Fruit fly (Drosophila melanogaster) whole organism, prepupa: ENCODE results near the gene APC4.

Experiments used
- CG10631 ChIP-seq: fragments of 200-800 bp; sonication (Bioruptor generic); optimal IDR thresholded peaks from 2 replicates; lab custom pipeline; 2016; ENCODE audit warnings: missing biosample characterization, missing genetic modification characterization
- CG10669 ChIP-seq: fragments of 200-800 bp; sonication (Bioruptor generic); optimal IDR thresholded peaks from 3 replicates; lab custom pipeline; 2018; ENCODE audit warnings: missing biosample characterization, mild to moderate bottlenecking, missing genetic modification characterization, moderate library complexity
- CG11294 ChIP-seq: fragments of 200-800 bp; sonication (Bioruptor generic); IDR thresholded peaks from 2 replicates; pipeline ENCODE4 v1.3.6; 2022; ENCODE audit warnings: missing biosample characterization, missing genetic modification characterization
- CG11762 ChIP-seq: fragments of 200-800 bp; sonication (Bioruptor generic); optimal IDR thresholded peaks from 3 replicates; lab custom pipeline; 2016; ENCODE audit warnings: missing biosample characterization, missing genetic modification characterization; ENCODE audit not compliant: insufficient read depth
- CG1621 ChIP-seq: fragments of 200-800 bp; sonication (Bioruptor generic); optimal IDR thresholded peaks from 3 replicates; lab custom pipeline; 2018; ENCODE audit warnings: missing biosample characterization, mild to moderate bottlenecking, missing genetic modification characterization
- CG3032 ChIP-seq: fragments of 200-800 bp; optimal IDR thresholded peaks from 2 replicates; lab custom pipeline; 2019; ENCODE audit warnings: missing biosample characterization, mild to moderate bottlenecking, missing genetic modification characterization, moderate library complexity
- CG31627 ChIP-seq: fragments of 200-800 bp; sonication (Bioruptor generic); optimal IDR thresholded peaks from 3 replicates; lab custom pipeline; 2016; ENCODE audit warnings: missing biosample characterization, missing genetic modification characterization
- CG32006 ChIP-seq: fragments of 200-800 bp; sonication (Bioruptor generic); optimal IDR thresholded peaks from 3 replicates; lab custom pipeline; 2017; ENCODE audit warnings: missing biosample characterization, mild to moderate bottlenecking, missing genetic modification characterization
- CG34406 ChIP-seq: fragments of 200-800 bp; sonication (Bioruptor generic); optimal IDR thresholded peaks from 3 replicates; lab custom pipeline; 2016; ENCODE audit warnings: missing biosample characterization, missing genetic modification characterization
- CG3919 ChIP-seq: fragments of 200-800 bp; sonication (Bioruptor generic); optimal IDR thresholded peaks from 3 replicates; lab custom pipeline; 2016; ENCODE audit warnings: missing biosample characterization, missing genetic modification characterization
- CG6163 ChIP-seq: fragments of 200-800 bp; sonication (Bioruptor generic); IDR thresholded peaks from 3 replicates; pipeline ENCODE4 v1.3.6; 2022; ENCODE audit warnings: missing biosample characterization, missing genetic modification characterization
- CG6276 ChIP-seq: fragments of 200-800 bp; sonication (Bioruptor generic); optimal IDR thresholded peaks from 2 replicates; lab custom pipeline; 2017; ENCODE audit warnings: missing biosample characterization, mild to moderate bottlenecking, missing genetic modification characterization
- CG6792 ChIP-seq: fragments of 200-800 bp; sonication (Bioruptor generic); optimal IDR thresholded peaks from 3 replicates; lab custom pipeline; 2016; ENCODE audit warnings: missing biosample characterization, missing genetic modification characterization
- CG6808 ChIP-seq: fragments of 200-800 bp; sonication (Bioruptor generic); optimal IDR thresholded peaks from 3 replicates; lab custom pipeline; 2017; ENCODE audit warnings: missing biosample characterization, missing genetic modification characterization, mild to moderate bottlenecking, moderate library complexity, missing genetic modification reagents
- CG6854 ChIP-seq: fragments of 200-800 bp; sonication (Bioruptor generic); optimal IDR thresholded peaks from 2 replicates; lab custom pipeline; 2017; ENCODE audit warnings: missing biosample characterization, mild to moderate bottlenecking, missing genetic modification characterization
- CG7368 ChIP-seq: fragments of 200-800 bp; sonication (Bioruptor generic); optimal IDR thresholded peaks from 3 replicates; lab custom pipeline; 2016; ENCODE audit warnings: missing biosample characterization, missing genetic modification characterization
- CG8319 ChIP-seq: fragments of 200-800 bp; sonication (Bioruptor generic); optimal IDR thresholded peaks from 3 replicates; lab custom pipeline; 2016; ENCODE audit warnings: missing biosample characterization, missing genetic modification characterization
- CG8632 ChIP-seq: fragments of 200-800 bp; sonication (Bioruptor generic); optimal IDR thresholded peaks from 3 replicates; lab custom pipeline; 2016; ENCODE audit warnings: missing biosample characterization, missing genetic modification characterization
- CG9139 ChIP-seq: fragments of 200-800 bp; sonication (Bioruptor generic); optimal IDR thresholded peaks from 3 replicates; lab custom pipeline; 2017; ENCODE audit warnings: missing biosample characterization, mild to moderate bottlenecking, missing genetic modification characterization
- Eip75B ChIP-seq: fragments of 200-800 bp; sonication (Bioruptor generic); optimal IDR thresholded peaks from 3 replicates; lab custom pipeline; 2016; ENCODE audit warnings: missing biosample characterization, missing genetic modification characterization
- Eip78C ChIP-seq: fragments of 200-800 bp; sonication (Bioruptor generic); peaks from one replicate; lab custom pipeline; 2016; ENCODE audit warnings: missing biosample characterization, missing genetic modification characterization
- Ets21C ChIP-seq: fragments of 200-800 bp; sonication (Bioruptor generic); optimal IDR thresholded peaks from 3 replicates; lab custom pipeline; 2016; ENCODE audit warnings: missing biosample characterization, missing genetic modification characterization
- Ets96B ChIP-seq: fragments of 200-800 bp; optimal IDR thresholded peaks from 2 replicates; lab custom pipeline; 2019; ENCODE audit warnings: missing biosample characterization, mild to moderate bottlenecking, missing genetic modification characterization, moderate library complexity
- Gug ChIP-seq: fragments of 200-800 bp; sonication (Bioruptor generic); IDR thresholded peaks from 2 replicates; pipeline ENCODE4 v1.3.6; 2022; ENCODE audit warnings: missing biosample characterization, missing genetic modification characterization
- Hr38 ChIP-seq: sonication (Bioruptor generic); optimal IDR thresholded peaks from 2 replicates; lab custom pipeline; 2016; ENCODE audit warnings: missing biosample characterization, missing genetic modification characterization
- Hr39 ChIP-seq: fragments of 200-800 bp; sonication (Bioruptor generic); optimal IDR thresholded peaks from 2 replicates; lab custom pipeline; 2016; ENCODE audit warnings: missing biosample characterization, missing genetic modification characterization
- Hr4 ChIP-seq: fragments of 200-800 bp; sonication (Bioruptor generic); optimal IDR thresholded peaks from 3 replicates; lab custom pipeline; 2016; ENCODE audit warnings: missing biosample characterization, missing genetic modification characterization
- Lpt ChIP-seq: fragments of 200-800 bp; sonication (Bioruptor generic); optimal IDR thresholded peaks from 3 replicates; lab custom pipeline; 2016; ENCODE audit warnings: missing biosample characterization, missing genetic modification characterization
- Met ChIP-seq: fragments of 200-800 bp; sonication (Bioruptor generic); optimal IDR thresholded peaks from 3 replicates; lab custom pipeline; 2016; ENCODE audit warnings: missing biosample characterization, missing genetic modification characterization
- OdsH ChIP-seq: fragments of 200-800 bp; sonication (Bioruptor generic); optimal IDR thresholded peaks from 3 replicates; lab custom pipeline; 2016; ENCODE audit warnings: missing biosample characterization, missing genetic modification characterization
- Smox ChIP-seq: fragments of 200-800 bp; sonication (Bioruptor generic); optimal IDR thresholded peaks from 3 replicates; lab custom pipeline; 2016; ENCODE audit warnings: missing biosample characterization, missing genetic modification characterization
- Sox102F ChIP-seq: fragments of 200-800 bp; sonication (Bioruptor generic); optimal IDR thresholded peaks from 2 replicates; lab custom pipeline; 2016; ENCODE audit warnings: missing biosample characterization, mild to moderate bottlenecking, missing genetic modification characterization
- Sox14 ChIP-seq: fragments of 200-800 bp; sonication (Bioruptor generic); optimal IDR thresholded peaks from 3 replicates; lab custom pipeline; 2016; ENCODE audit warnings: missing biosample characterization, missing genetic modification characterization
- achi ChIP-seq: fragments of 200-800 bp; sonication (Bioruptor generic); optimal IDR thresholded peaks from 3 replicates; lab custom pipeline; 2016; ENCODE audit warnings: missing biosample characterization, missing genetic modification characterization
- acj6 ChIP-seq: fragments of 200-800 bp; sonication (Bioruptor generic); optimal IDR thresholded peaks from 3 replicates; lab custom pipeline; 2016; ENCODE audit warnings: missing biosample characterization, missing genetic modification characterization
- cyc ChIP-seq: fragments of 200-800 bp; sonication (Bioruptor generic); optimal IDR thresholded peaks from 3 replicates; lab custom pipeline; 2016; ENCODE audit warnings: missing biosample characterization, missing genetic modification characterization
- dac ChIP-seq: fragments of 200-800 bp; sonication (Bioruptor generic); optimal IDR thresholded peaks from 2 replicates; lab custom pipeline; 2017; ENCODE audit warnings: missing biosample characterization, mild to moderate bottlenecking, missing genetic modification characterization
- dsx ChIP-seq: fragments of 200-800 bp; optimal IDR thresholded peaks from 3 replicates; lab custom pipeline; 2019; ENCODE audit warnings: missing biosample characterization, mild to moderate bottlenecking, missing genetic modification characterization, moderate library complexity; ENCODE audit not compliant: poor library complexity, severe bottlenecking
- eg ChIP-seq: fragments of 200-800 bp; sonication (Bioruptor generic); IDR thresholded peaks from 3 replicates; pipeline ENCODE4 v1.3.6; 2022; ENCODE audit warnings: missing biosample characterization, missing genetic modification characterization
- esn ChIP-seq: fragments of 200-800 bp; sonication (Bioruptor generic); optimal IDR thresholded peaks from 2 replicates; lab custom pipeline; 2016; ENCODE audit warnings: missing biosample characterization, mild to moderate bottlenecking, missing genetic modification characterization, moderate library complexity
- fd85E ChIP-seq: fragments of 200-800 bp; sonication (Bioruptor generic); optimal IDR thresholded peaks from 3 replicates; lab custom pipeline; 2016; ENCODE audit warnings: missing biosample characterization, missing genetic modification characterization
- fkh ChIP-seq: fragments of 200-800 bp; sonication (Bioruptor generic); optimal IDR thresholded peaks from 3 replicates; lab custom pipeline; 2017; ENCODE audit warnings: missing biosample characterization, mild to moderate bottlenecking, missing genetic modification characterization, moderate library complexity
- lz ChIP-seq: fragments of 200-800 bp; sonication (Bioruptor generic); optimal IDR thresholded peaks from 3 replicates; lab custom pipeline; 2016; ENCODE audit warnings: missing biosample characterization, missing genetic modification characterization
- pdm3 ChIP-seq: fragments of 200-800 bp; sonication (Bioruptor generic); optimal IDR thresholded peaks from 3 replicates; lab custom pipeline; 2016; ENCODE audit warnings: missing biosample characterization, missing genetic modification characterization
- salr ChIP-seq, 2 experiments: fragments of 200-800 bp; sonication (Bioruptor generic); optimal IDR thresholded peaks; 3 replicates each; lab custom pipeline; 2016 to 2018; ENCODE audit warnings: missing biosample characterization in 2 of 2, missing genetic modification characterization in 2 of 2, mild to moderate bottlenecking in 1 of 2
- spab ChIP-seq: fragments of 200-800 bp; sonication (Bioruptor generic); optimal IDR thresholded peaks from 2 replicates; lab custom pipeline; 2017; ENCODE audit warnings: missing biosample characterization, mild to moderate bottlenecking, missing genetic modification characterization, missing genetic modification reagents
- ss ChIP-seq, 2 experiments: fragments of 200-800 bp; sonication (Bioruptor generic); optimal IDR thresholded peaks; 2 replicates in 1 of 2; 3 replicates in 1 of 2; lab custom pipeline; 2017 to 2018; ENCODE audit warnings: mild to moderate bottlenecking in 2 of 2, missing biosample characterization in 2 of 2, missing genetic modification characterization in 2 of 2, moderate library complexity in 1 of 2
- svp ChIP-seq: fragments of 200-800 bp; sonication (Bioruptor generic); peaks from one replicate; lab custom pipeline; 2016; ENCODE audit warnings: missing biosample characterization, missing genetic modification characterization
- topi ChIP-seq: fragments of 200-800 bp; sonication (Bioruptor generic); optimal IDR thresholded peaks from 3 replicates; lab custom pipeline; 2016; ENCODE audit warnings: missing biosample characterization, missing genetic modification characterization

The APC4 gene

dm6 chrX:9060078-9060477 is 22.7 kb upstream of the APC4 start (continued):
- peak; percentile 78 for TF ChIP-seq Hr39 (GFP tag; lab: Kevin White, UChicago)
- peak; percentile 70 for TF ChIP-seq CG11294
- TF ChIP-seq CG6163 (GFP tag; lab: Robert Waterston, UW) = peak; percentile 93
- TF ChIP-seq fkh (GFP tag; lab: Kevin White, UChicago) = no peak
- TF ChIP-seq esn (GFP tag; lab: Kevin White, UChicago) = peak; percentile 83
- peak; percentile 81 for TF ChIP-seq cyc (GFP tag; lab: Kevin White, UChicago)
- TF ChIP-seq CG6854 (GFP tag; lab: Kevin White, UChicago) = peak; percentile 71
- peak; percentile 85 for TF ChIP-seq CG34406 (GFP tag; lab: Kevin White, UChicago)
- peak; percentile 83 for TF ChIP-seq CG10631
- TF ChIP-seq spab = peak; percentile 73
- TF ChIP-seq achi (GFP tag; lab: Kevin White, UChicago) = peak; percentile 87
- peak; percentile 71 for TF ChIP-seq CG8319
- peak; percentile 82 for TF ChIP-seq CG8632 (GFP tag; lab: Kevin White, UChicago)
- peak; percentile 90 for TF ChIP-seq CG32006 (GFP tag; lab: Kevin White, UChicago)
- TF ChIP-seq Smox = peak; percentile 78
- peak; percentile 82 for TF ChIP-seq Gug
- peak; percentile 84 for TF ChIP-seq CG10669 (GFP tag; lab: Kevin White, UChicago)
- TF ChIP-seq Sox14 = peak; percentile 93
- TF ChIP-seq OdsH (GFP tag; lab: Kevin White, UChicago) = peak; percentile 85
- peak; percentile 65 to 70 for TF ChIP-seq salr (GFP tag; optimal IDR thresholded peaks at IDR 0.05; lab: Kevin White, UChicago)
- TF ChIP-seq CG1621 = peak; percentile 76
- peak; percentile 73 for TF ChIP-seq CG7368 (GFP tag; lab: Kevin White, UChicago)
- TF ChIP-seq eg (GFP tag; lab: Robert Waterston, UW) = peak; percentile 92
- TF ChIP-seq lz = peak; percentile 83
- peak; percentile 79 for TF ChIP-seq Met (GFP tag; lab: Kevin White, UChicago)

- TF ChIP-seq Lpt (peak; percentile 11), pdm3 (GFP tag; lab: Kevin White, UChicago) (peak; percentile 42), esn (GFP tag; lab: Kevin White, UChicago) (peak; percentile 35), lz (no peak), CG1621 (no peak), CG32006 (GFP tag; lab: Kevin White, UChicago) (peak; percentile 66), Hr4 (GFP tag; lab: Kevin White, UChicago) (peak; percentile 71), CG6163 (GFP tag; lab: Robert Waterston, UW) (0 out of 3 replicates have a peak, but pooled peaks have one; percentile 19), CG11762 (GFP tag; lab: Kevin White, UChicago) (peak; percentile 37), cyc (GFP tag; lab: Kevin White, UChicago) (no peak), achi (GFP tag; lab: Kevin White, UChicago) (peak; percentile 31), svp (peak; percentile 62), Eip75B (GFP tag; lab: Kevin White, UChicago) (peak; percentile 39), Ets96B (tag; lab: Kevin White, UChicago) (peak; percentile 13), Eip78C (GFP tag; lab: Kevin White, UChicago) (peak; percentile 85), CG9139 (GFP tag; lab: Kevin White, UChicago) (no peak), CG3919 (GFP tag; lab: Kevin White, UChicago) (peak; percentile 56), dac (peak; percentile 29), fkh (GFP tag; lab: Kevin White, UChicago) (no peak), CG6808 (peak; percentile 46), CG8319 (peak; percentile 26), CG31627 (peak; percentile 14), Met (GFP tag; lab: Kevin White, UChicago) (peak; percentile 34), ss (GFP tag; optimal IDR thresholded peaks at IDR 0.05; lab: Kevin White, UChicago) (peak in 1 of 2 experiments; percentile 34), CG6276 (peak; percentile 66), Ets21C (GFP tag; lab: Kevin White, UChicago) (no peak), topi (GFP tag; lab: Kevin White, UChicago) (peak; percentile 28), Sox102F (GFP tag; lab: Kevin White, UChicago) (peak; percentile 23), fd85E (GFP tag; lab: Kevin White, UChicago) (no peak), acj6 (GFP tag; lab: Kevin White, UChicago) (peak; percentile 24), spab (no peak), dsx (GFP tag; lab: Kevin White, UChicago) (no peak), CG3032 (peak; percentile 1), Hr38 (no peak), CG6792 (GFP tag; lab: Kevin White, UChicago) (peak; percentile 24), OdsH (GFP tag; lab: Kevin White, UChicago) (peak; percentile 45), CG6854 (GFP tag; lab: Kevin White, UChicago) (no peak), CG34406 (GFP tag; lab: Kevin White, UChicago) (peak; percentile 13)
These were observed 21.4 kb upstream of the APC4 start for dm6 chrX:9061299-9061698.
